Worm (Caenorhabditis elegans) whole organism, L1 larva: ENCODE measurements around the gene Y66A7A.4.

Experiments
- C04F5.9 ChIP-seq: sonication (generic microtip); optimal IDR thresholded peaks from 2 replicates; lab custom pipeline; 2016; ENCODE audit warnings: missing genetic modification characterization, missing compliant biosample characterization
- Y116A8C.19 ChIP-seq: sonication (generic microtip); optimal IDR thresholded peaks from 2 replicates; lab custom pipeline; 2016; ENCODE audit warnings: missing compliant biosample characterization, missing genetic modification characterization, borderline replicate concordance
- aly-2 ChIP-seq: fragments of 150-350 bp; optimal IDR thresholded peaks from 2 replicates; lab custom pipeline; 2014; ENCODE audit warnings: missing biosample characterization, missing genetic modification characterization
- ceh-82 ChIP-seq, 3 experiments: fragments of 150-350 bp in 1 of 3; sonication (generic microtip) in 2 of 3; optimal IDR thresholded peaks; 2 replicates each; lab custom pipeline; 2014 to 2017; ENCODE audit warnings: missing biosample characterization in 3 of 3, missing genetic modification characterization in 3 of 3
- efl-3 ChIP-seq: fragments of 200-800 bp; sonication (Bioruptor generic); optimal IDR thresholded peaks from 2 replicates; lab custom pipeline; 2018; ENCODE audit warnings: mild to moderate bottlenecking, missing genetic modification characterization, missing compliant biosample characterization
- egl-27 ChIP-seq, 2 experiments: fragments of 150-350 bp in 1 of 2; sonication (generic microtip); optimal IDR thresholded peaks; 3 replicates each; lab custom pipeline; 2017 to 2018; ENCODE audit warnings: missing biosample characterization in 2 of 2, missing genetic modification characterization in 2 of 2, missing genetic modification reagents in 2 of 2
- jun-1 ChIP-seq: fragments of 150-350 bp; optimal IDR thresholded peaks from 2 replicates; lab custom pipeline; 2014; ENCODE audit warnings: missing biosample characterization, missing genetic modification reagents, missing genetic modification characterization
- lin-13 ChIP-seq: fragments of 150-350 bp; optimal IDR thresholded peaks from 2 replicates; lab custom pipeline; 2014; ENCODE audit warnings: missing biosample characterization, missing genetic modification reagents, missing genetic modification characterization
- lsy-2 ChIP-seq, 2 experiments: fragments of 150-350 bp; optimal IDR thresholded peaks; 2 replicates each; lab custom pipeline; 2014; ENCODE audit warnings: missing biosample characterization in 2 of 2, missing genetic modification characterization in 2 of 2
- mab-9 ChIP-seq: fragments of 200-800 bp; sonication (Bioruptor generic); IDR thresholded peaks from 2 replicates; pipeline ENCODE4 v1.3.6; 2022; ENCODE audit warnings: missing genetic modification reagents, missing genetic modification characterization, missing compliant biosample characterization
- mef-2 ChIP-seq: fragments of 150-350 bp; optimal IDR thresholded peaks from 2 replicates; lab custom pipeline; 2014; ENCODE audit warnings: missing biosample characterization, missing genetic modification characterization
- unc-62 ChIP-seq: fragments of 150-350 bp; optimal IDR thresholded peaks from 2 replicates; lab custom pipeline; 2014; ENCODE audit warnings: missing biosample characterization, missing genetic modification reagents, missing genetic modification characterization
- zag-1 ChIP-seq: fragments of 150-350 bp; optimal IDR thresholded peaks from 2 replicates; lab custom pipeline; 2014; ENCODE audit warnings: missing biosample characterization, missing genetic modification characterization
- ztf-11 ChIP-seq, 2 experiments: sonication (generic microtip); optimal IDR thresholded peaks; 2 replicates each; lab custom pipeline; 2016 to 2017; ENCODE audit warnings: missing genetic modification characterization in 2 of 2, missing biosample characterization in 1 of 2, missing compliant biosample characterization in 1 of 2

DNA sequence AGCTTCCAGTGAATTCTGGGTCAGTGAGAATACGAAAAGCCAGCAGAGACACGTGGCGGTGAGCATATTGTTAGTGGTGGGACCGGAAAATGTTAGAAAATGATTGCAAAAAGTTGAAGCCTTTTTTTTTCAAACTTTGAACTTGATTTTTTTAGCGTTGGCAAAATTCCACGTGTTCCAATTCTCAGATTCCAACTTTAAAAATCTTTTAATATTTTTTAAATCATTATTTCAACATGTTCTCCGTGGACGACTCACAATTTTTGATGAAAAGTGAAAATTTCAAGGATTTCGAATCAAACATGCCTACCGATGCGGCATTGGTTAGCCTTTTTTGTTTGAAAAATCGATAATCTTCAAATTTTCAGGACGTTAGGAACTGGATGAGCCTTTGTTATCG is at the start of gene Y66A7A.4, which contains the start of gene Y66A7A.9:
- TF ChIP-seq zag-1 (tag; lab: Kevin White, UChicago) = no peak
- TF ChIP-seq C04F5.9 (tag; lab: Kevin White, UChicago) = no peak
- no peak for TF ChIP-seq mef-2 (tag; lab: Kevin White, UChicago)
- no peak for TF ChIP-seq ceh-82 (tag; optimal IDR thresholded peaks at IDR 0.05; lab: Kevin White, UChicago)
- no peak for TF ChIP-seq aly-2 (tag; lab: Kevin White, UChicago)
- no peak for TF ChIP-seq lsy-2 (tag; optimal IDR thresholded peaks at IDR 0.05; lab: Kevin White, UChicago)
- TF ChIP-seq egl-27 (tag; optimal IDR thresholded peaks at IDR 0.05; lab: Kevin White, UChicago) = no peak
- TF ChIP-seq Y116A8C.19 = no peak
- TF ChIP-seq jun-1 (tag; lab: Kevin White, UChicago) = no peak
- no peak for TF ChIP-seq unc-62 (GFP tag; lab: Kevin White, UChicago)
- no peak for TF ChIP-seq ztf-11 (tag; optimal IDR thresholded peaks at IDR 0.05; lab: Kevin White, UChicago)
- TF ChIP-seq efl-3 = no peak
- no peak for TF ChIP-seq lin-13 (GFP tag; lab: Kevin White, UChicago)
- TF ChIP-seq mab-9 (GFP tag; lab: Robert Waterston, UW) = no peak
